Fruit fly (Drosophila melanogaster): Measurements from ENCODE around the gene slgA.

Gene slgA

DNA sequence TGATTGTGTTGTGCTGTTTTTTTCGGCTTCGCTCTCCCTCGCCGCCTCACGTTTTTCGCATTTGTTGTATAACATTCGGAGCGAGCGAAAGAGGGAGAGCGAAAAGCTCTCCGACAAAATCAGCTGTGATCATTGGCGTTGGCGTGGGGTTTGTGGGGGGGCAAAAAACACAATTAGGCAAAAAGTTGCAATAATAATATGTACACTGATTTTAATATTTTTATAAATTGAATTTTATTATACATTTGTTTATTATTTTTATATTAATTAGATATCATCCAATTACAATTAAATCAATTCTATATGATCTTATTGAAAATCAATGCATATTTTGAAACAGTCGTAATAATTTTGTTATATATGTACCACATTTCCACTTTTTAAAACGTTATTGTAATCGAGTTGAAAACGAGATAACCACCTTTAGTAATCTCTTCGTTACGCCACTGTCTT, 1.8 kb downstream of the slgA start (continued):
- TF ChIP-seq CG18764 (GFP tag; optimal IDR thresholded peaks at IDR 0.05) (no peak), CG31441 (GFP tag; IDR thresholded peaks at IDR 0.05) (no peak; the same call in 1 of the 2 replicates), ap (GFP tag; IDR thresholded peaks at IDR 0.05) (no peak), sc (optimal IDR thresholded peaks at IDR 0.05) (no peak), sc (GFP tag; optimal IDR thresholded peaks at IDR 0.05) (no peak), schlank (tag; optimal IDR thresholded peaks at IDR 0.05) (no peak), CG30431 (GFP tag; optimal IDR thresholded peaks at IDR 0.05) (no peak), HLH54F (GFP tag; optimal IDR thresholded peaks at IDR 0.05) (no peak), chn (GFP tag; optimal IDR thresholded peaks at IDR 0.05) (no peak), CG17361 (GFP tag; IDR thresholded peaks at IDR 0.05) (peak; percentile 52; the same call in 2 of the 3 replicates), CG1233 (GFP tag; optimal IDR thresholded peaks at IDR 0.05) (peak; percentile 27), Dip2 (GFP tag; IDR thresholded peaks at IDR 0.05) (no peak), btn (GFP tag; optimal IDR thresholded peaks at IDR 0.05) (no peak), CG9609 (GFP tag; optimal IDR thresholded peaks at IDR 0.05) (no peak), nau (GFP tag; optimal IDR thresholded peaks at IDR 0.05) (no peak), br (optimal IDR thresholded peaks at IDR 0.05) (no peak), slp2 (GFP tag; optimal IDR thresholded peaks at IDR 0.05) (no peak), sqz (GFP tag; optimal IDR thresholded peaks at IDR 0.05) (no peak), phol (tag; optimal IDR thresholded peaks at IDR 0.05) (peak; percentile 46), luna (GFP tag; optimal IDR thresholded peaks at IDR 0.05) (no peak), bab2 (GFP tag; optimal IDR thresholded peaks at IDR 0.05) (no peak), CG13123 (GFP tag; optimal IDR thresholded peaks at IDR 0.05) (no peak), Asciz (GFP tag; optimal IDR thresholded peaks at IDR 0.05) (peak; percentile 29), abd-A (tag; optimal IDR thresholded peaks at IDR 0.05) (no peak), Ravus (GFP tag; IDR thresholded peaks at IDR 0.05) (no peak), CG10321 (GFP tag; IDR thresholded peaks at IDR 0.05) (no peak), Drgx (GFP tag; IDR thresholded peaks at IDR 0.05) (peak; percentile 36; the same call in 1 of the 2 replicates), CG3281 (GFP tag; optimal IDR thresholded peaks at IDR 0.05) (peak; percentile 61), lola (GFP tag; optimal IDR thresholded peaks at IDR 0.05) (no peak), CG43689 (GFP tag; IDR thresholded peaks at IDR 0.05) (no peak), CG8290 (GFP tag; optimal IDR thresholded peaks at IDR 0.05) (no peak), CG8290 (tag; optimal IDR thresholded peaks at IDR 0.05) (no peak), sens-2 (GFP tag; IDR thresholded peaks at IDR 0.05) (no peak), CG7745 (tag; optimal IDR thresholded peaks at IDR 0.05) (no peak), chm (GFP tag; IDR thresholded peaks at IDR 0.05) (no peak), Meics (GFP tag; optimal IDR thresholded peaks at IDR 0.05) (peak; percentile 74), z (GFP tag; IDR thresholded peaks at IDR 0.05) (no peak), hbn (GFP tag; IDR thresholded peaks at IDR 0.05; ENCODE audit: partially characterized antibody) (no peak), Lhr (GFP tag; optimal IDR thresholded peaks at IDR 0.05) (no peak), CG7357 (GFP tag; IDR thresholded peaks at IDR 0.05) (no peak), wor (GFP tag; IDR thresholded peaks at IDR 0.05) (no peak), dimm (GFP tag; IDR thresholded peaks at IDR 0.05) (no peak), CG17186 (GFP tag; optimal IDR thresholded peaks at IDR 0.05) (no peak), CG12744 (GFP tag; optimal IDR thresholded peaks at IDR 0.05) (no peak), CG7839 (tag; optimal IDR thresholded peaks at IDR 0.05) (peak; percentile 60), ems (GFP tag; optimal IDR thresholded peaks at IDR 0.05) (no peak), CG11696 (GFP tag; IDR thresholded peaks at IDR 0.05) (no peak), CG17802 (tag; optimal IDR thresholded peaks at IDR 0.05) (no peak), CG32767 (GFP tag; IDR thresholded peaks at IDR 0.05) (no peak), onecut (GFP tag; IDR thresholded peaks at IDR 0.05) (no peak; the same call in 1 of the 2 replicates), CG31365 (tag; optimal IDR thresholded peaks at IDR 0.05) (no peak), CG7987 (GFP tag; optimal IDR thresholded peaks at IDR 0.05) (no peak), Oli (tag; optimal IDR thresholded peaks at IDR 0.05) (peak; percentile 45)

Measured in whole organism, embryonic.